Worm (Caenorhabditis elegans): ENCODE measurements around the gene Y54G11A.17.

The Y54G11A.17 gene

ce11 chrII:14377796-14378195 lies 28.6 kb upstream of the Y54G11A.17 start, which contains the start of gene acr-20 (continued):
- TF ChIP-seq dpff-1 (tag; optimal IDR thresholded peaks at IDR 0.05) (no peak), ztf-22 (GFP tag; optimal IDR thresholded peaks at IDR 0.05) (no peak)

ce11 chrII:14374594-14374993 lies 25.4 kb upstream of the Y54G11A.17 start:
- TF ChIP-seq hrde-1 (tag; optimal IDR thresholded peaks at IDR 0.05; ENCODE audit: borderline replicate concordance) = no peak
- TF ChIP-seq aptf-2 (GFP tag; conservative IDR thresholded peaks at IDR 0.05) = no peak
- TF ChIP-seq nhr-27 (tag; optimal IDR thresholded peaks at IDR 0.05) = no peak
- TF ChIP-seq ztf-18 (tag; optimal IDR thresholded peaks at IDR 0.05) = no peak
- no peak for TF ChIP-seq tbx-9 (tag; optimal IDR thresholded peaks at IDR 0.05; ENCODE audit: borderline replicate concordance)
- TF ChIP-seq madf-10 (tag; optimal IDR thresholded peaks at IDR 0.05) = no peak
- TF ChIP-seq chd-7 (tag; optimal IDR thresholded peaks at IDR 0.05) = no peak
- TF ChIP-seq gei-17 (GFP tag; optimal IDR thresholded peaks at IDR 0.05) = no peak
- TF ChIP-seq sea-2 (GFP tag; IDR thresholded peaks at IDR 0.05) = no peak
- TF ChIP-seq attf-3 (GFP tag; conservative IDR thresholded peaks at IDR 0.05) = no peak
- no peak for TF ChIP-seq ceh-79 (tag; optimal IDR thresholded peaks at IDR 0.05)
- no peak for TF ChIP-seq Y67H2A.10 (GFP tag; conservative IDR thresholded peaks at IDR 0.05)
- TF ChIP-seq ccch-3 (GFP tag; optimal IDR thresholded peaks at IDR 0.05) = no peak
- no peak for TF ChIP-seq tlf-1 (GFP tag; optimal IDR thresholded peaks at IDR 0.05)
- no peak for TF ChIP-seq F23B12.7 (tag; optimal IDR thresholded peaks at IDR 0.05; ENCODE audit: insufficient read depth)
- no peak for TF ChIP-seq ZK185.1 (tag; optimal IDR thresholded peaks at IDR 0.05; ENCODE audit: poor library complexity, severe bottlenecking)
- TF ChIP-seq nfya-2 (GFP tag; IDR thresholded peaks at IDR 0.05) = no peak
- no peak for TF ChIP-seq nhr-90 (tag; optimal IDR thresholded peaks at IDR 0.05)
- TF ChIP-seq lir-1 (GFP tag; conservative IDR thresholded peaks at IDR 0.05) = no peak
- TF ChIP-seq unc-130 (GFP tag; optimal IDR thresholded peaks at IDR 0.05) = no peak

ce11 chrII:14365182-14365751 lies 16.1 kb upstream of the Y54G11A.17 start, which contains the start of gene imb-2:
TSS of gene imb-2 (plus strand) at chrII:14365701.
- no peak for TF ChIP-seq fkh-3 (tag; optimal IDR thresholded peaks at IDR 0.05)
- TF ChIP-seq F57C9.4 (tag; optimal IDR thresholded peaks at IDR 0.05) = no peak
- TF ChIP-seq hmg-20 (GFP tag; IDR thresholded peaks at IDR 0.05) = no peak
- no peak for TF ChIP-seq sptf-2 (GFP tag; optimal IDR thresholded peaks at IDR 0.05)
- TF ChIP-seq dox-1 (GFP tag; IDR thresholded peaks at IDR 0.05) = peak; percentile 54
- TF ChIP-seq madf-6 (GFP tag; IDR thresholded peaks at IDR 0.05) = peak; percentile 84
- TF ChIP-seq tbp1 (GFP tag; optimal IDR thresholded peaks at IDR 0.05) = peak; percentile 9
- TF ChIP-seq snpc-1.1 (tag; optimal IDR thresholded peaks at IDR 0.05; ENCODE audit: insufficient read depth) = peak; percentile 1
- TF ChIP-seq lin-54 (GFP tag; optimal IDR thresholded peaks at IDR 0.05) = peak; percentile 68
- peak; percentile 2 for TF ChIP-seq snpc-1.3 (tag; optimal IDR thresholded peaks at IDR 0.05; ENCODE audit: insufficient read depth)
- TF ChIP-seq mcd-1 (GFP tag; IDR thresholded peaks at IDR 0.05) = peak; percentile 60
- TF ChIP-seq egl-18 (GFP tag; IDR thresholded peaks at IDR 0.05) = no peak
- no peak for TF ChIP-seq cebp-1 (GFP tag; IDR thresholded peaks at IDR 0.05)
- TF ChIP-seq cebp-1 (tag; optimal IDR thresholded peaks at IDR 0.05) = peak; percentile 38
- no peak for TF ChIP-seq B0035.1 (tag; optimal IDR thresholded peaks at IDR 0.05)
- no peak for TF ChIP-seq akir-1 (GFP tag; optimal IDR thresholded peaks at IDR 0.05)
- no peak for TF ChIP-seq hsf-1 (GFP tag; IDR thresholded peaks at IDR 0.05)
- no peak for TF ChIP-seq lin-26 (GFP tag; IDR thresholded peaks at IDR 0.05)
- TF ChIP-seq nfyb-1 (GFP tag; IDR thresholded peaks at IDR 0.05) = no peak
- no peak for TF ChIP-seq mes-4 (tag; optimal IDR thresholded peaks at IDR 0.05)
- peak; percentile 40 for TF ChIP-seq efl-1 (GFP tag; optimal IDR thresholded peaks at IDR 0.05)
- TF ChIP-seq F33H1.4 (GFP tag; IDR thresholded peaks at IDR 0.05) = peak; percentile 86
- TF ChIP-seq somi-1 (GFP tag; optimal IDR thresholded peaks at IDR 0.05) = no peak
- no peak for TF ChIP-seq F57A8.1 (GFP tag; optimal IDR thresholded peaks at IDR 0.05)
